Worm (Caenorhabditis elegans) whole organism, L4 larva: ENCODE measurements around the gene F47G3.4.

Source experiments
- F10B5.3 ChIP-seq: sonication (generic microtip); optimal IDR thresholded peaks from 2 replicates; lab custom pipeline; 2016; ENCODE audit warnings: mild to moderate bottlenecking, missing genetic modification characterization, missing compliant biosample characterization
- F37D6.2 ChIP-seq: sonication (generic microtip); optimal IDR thresholded peaks from 2 replicates; lab custom pipeline; 2016; ENCODE audit warnings: mild to moderate bottlenecking, missing genetic modification characterization, missing compliant biosample characterization
- F49E8.2 ChIP-seq: sonication (generic microtip); optimal IDR thresholded peaks from 2 replicates; lab custom pipeline; 2016; ENCODE audit warnings: missing compliant biosample characterization, mild to moderate bottlenecking, missing genetic modification characterization, borderline replicate concordance
- ZK546.5 ChIP-seq, 2 experiments: sonication (generic microtip); optimal IDR thresholded peaks; 2 replicates each; lab custom pipeline; 2017; ENCODE audit warnings: missing biosample characterization in 2 of 2, missing genetic modification characterization in 2 of 2
- ama-1 ChIP-seq: fragments of 150-350 bp; optimal IDR thresholded peaks from 2 replicates; lab custom pipeline; 2014; ENCODE audit warnings: inconsistent platforms, mixed read lengths
- arid-1 ChIP-seq: fragments of 200-800 bp; sonication (Bioruptor generic); conservative IDR thresholded peaks from 2 replicates; pipeline ENCODE4 v1.3.6; 2022; ENCODE audit warnings: missing genetic modification reagents, missing genetic modification characterization, missing compliant biosample characterization
- ceh-32 ChIP-seq: sonication (generic microtip); optimal IDR thresholded peaks from 2 replicates; lab custom pipeline; 2016; ENCODE audit warnings: mild to moderate bottlenecking, missing genetic modification characterization, missing compliant biosample characterization; ENCODE audit not compliant: poor library complexity
- ceh-82 ChIP-seq: sonication (generic microtip); optimal IDR thresholded peaks from 2 replicates; lab custom pipeline; 2017; ENCODE audit warnings: missing biosample characterization, missing genetic modification characterization
- cey-2 ChIP-seq: sonication (generic microtip); optimal IDR thresholded peaks from 3 replicates; lab custom pipeline; 2017; ENCODE audit warnings: missing genetic modification characterization, mild to moderate bottlenecking, missing compliant biosample characterization, antibody characterized with exemption, borderline replicate concordance; ENCODE audit not compliant: insufficient read depth
- dmd-6 ChIP-seq: fragments of 200-800 bp; sonication (Bioruptor generic); IDR thresholded peaks from 2 replicates; pipeline ENCODE4 v1.3.6; 2022; ENCODE audit warnings: missing genetic modification reagents, missing genetic modification characterization, missing compliant biosample characterization
- dmd-8 ChIP-seq: fragments of 200-800 bp; sonication (Bioruptor generic); IDR thresholded peaks from 2 replicates; pipeline ENCODE4 v1.3.6; 2022; ENCODE audit warnings: missing genetic modification characterization, missing compliant biosample characterization
- duxl-1 ChIP-seq: sonication (generic microtip); optimal IDR thresholded peaks from 2 replicates; lab custom pipeline; 2016; ENCODE audit warnings: mild to moderate bottlenecking, missing genetic modification characterization, moderate library complexity, missing compliant biosample characterization; ENCODE audit not compliant: poor library complexity
- dve-1 ChIP-seq: sonication (generic microtip); optimal IDR thresholded peaks from 2 replicates; lab custom pipeline; 2017; ENCODE audit warnings: antibody characterized with exemption, mild to moderate bottlenecking, missing genetic modification characterization, missing compliant biosample characterization; ENCODE audit not compliant: insufficient read depth
- hlh-11 ChIP-seq: fragments of 200-800 bp; sonication (Bioruptor generic); optimal IDR thresholded peaks from 2 replicates; lab custom pipeline; 2018; ENCODE audit warnings: mild to moderate bottlenecking, missing genetic modification characterization, missing compliant biosample characterization
- hlh-30 ChIP-seq: sonication (generic microtip); optimal IDR thresholded peaks from 2 replicates; lab custom pipeline; 2017; ENCODE audit warnings: antibody characterized with exemption, mild to moderate bottlenecking, missing genetic modification characterization, missing compliant biosample characterization; ENCODE audit not compliant: insufficient read depth
- hmg-1.1 ChIP-seq: fragments of 200-800 bp; sonication (Bioruptor generic); IDR thresholded peaks from 2 replicates; pipeline ENCODE4 v1.3.6; 2022; ENCODE audit warnings: missing genetic modification reagents, missing genetic modification characterization, missing compliant biosample characterization
- lin-1 ChIP-seq: fragments of 200-800 bp; sonication (Bioruptor generic); IDR thresholded peaks from 2 replicates; pipeline ENCODE4 v1.3.6; 2022; ENCODE audit warnings: missing genetic modification reagents, missing genetic modification characterization, missing compliant biosample characterization
- lin-29 ChIP-seq: fragments of 200-800 bp; sonication (Bioruptor generic); IDR thresholded peaks from 2 replicates; pipeline ENCODE4 v1.3.6; 2022; ENCODE audit warnings: missing genetic modification reagents, missing genetic modification characterization, missing compliant biosample characterization
- lin-39 ChIP-seq: fragments of 150-350 bp; optimal IDR thresholded peaks from 2 replicates; lab custom pipeline; 2014; ENCODE audit warnings: missing biosample characterization, missing genetic modification reagents, missing genetic modification characterization
- lir-3 ChIP-seq: sonication (generic microtip); optimal IDR thresholded peaks from 2 replicates; lab custom pipeline; 2016; ENCODE audit warnings: mild to moderate bottlenecking, missing genetic modification characterization, missing compliant biosample characterization
- madf-5 ChIP-seq, 2 experiments: fragments of 200-800 bp; sonication (Bioruptor generic); IDR thresholded peaks; 2 replicates each; pipeline ENCODE4 v1.3.6; 2022; ENCODE audit warnings: missing compliant biosample characterization in 2 of 2, missing genetic modification characterization in 2 of 2
- mdl-1 ChIP-seq, 2 experiments: fragments of 150-350 bp in 1 of 2; sonication (generic microtip) in 1 of 2; optimal IDR thresholded peaks; 2 replicates each; lab custom pipeline; 2014 to 2017; ENCODE audit warnings: missing biosample characterization in 2 of 2, missing genetic modification characterization in 2 of 2
- mes-2 ChIP-seq: sonication (generic microtip); optimal IDR thresholded peaks from 2 replicates; lab custom pipeline; 2016; ENCODE audit warnings: missing genotype, mild to moderate bottlenecking, missing genetic modification characterization, missing compliant biosample characterization; ENCODE audit not compliant: poor library complexity, severe bottlenecking
- mxl-3 ChIP-seq: fragments of 200-800 bp; sonication (Bioruptor generic); optimal IDR thresholded peaks from 2 replicates; lab custom pipeline; 2018; ENCODE audit warnings: mild to moderate bottlenecking, missing genetic modification characterization, missing compliant biosample characterization
- nhr-11 ChIP-seq: fragments of 150-350 bp; optimal IDR thresholded peaks from 2 replicates; lab custom pipeline; 2014; ENCODE audit warnings: missing biosample characterization, missing genetic modification characterization
- nhr-28 ChIP-seq: fragments of 150-350 bp; optimal IDR thresholded peaks from 2 replicates; lab custom pipeline; 2014; ENCODE audit warnings: missing biosample characterization, missing genetic modification characterization
- nhr-41 ChIP-seq: fragments of 200-800 bp; sonication (Bioruptor generic); IDR thresholded peaks from 2 replicates; pipeline ENCODE4 v1.3.6; 2022; ENCODE audit warnings: missing genetic modification reagents, missing genetic modification characterization, missing compliant biosample characterization
- nhr-48 ChIP-seq: sonication (generic microtip); optimal IDR thresholded peaks from 2 replicates; lab custom pipeline; 2016; ENCODE audit warnings: mild to moderate bottlenecking, missing genetic modification characterization, missing compliant biosample characterization
- nhr-6 ChIP-seq: fragments of 150-350 bp; optimal IDR thresholded peaks from 2 replicates; lab custom pipeline; 2014; ENCODE audit warnings: missing biosample characterization, missing genetic modification characterization
- nhr-76 ChIP-seq: fragments of 150-350 bp; optimal IDR thresholded peaks from 2 replicates; lab custom pipeline; 2014; ENCODE audit warnings: missing biosample characterization, missing genetic modification characterization
- php-3 ChIP-seq: fragments of 200-800 bp; sonication (Bioruptor generic); IDR thresholded peaks from 2 replicates; pipeline ENCODE4 v1.3.6; 2022; ENCODE audit warnings: missing genetic modification reagents, missing genetic modification characterization, missing compliant biosample characterization
- pqm-1 ChIP-seq: sonication (generic microtip); optimal IDR thresholded peaks from 2 replicates; lab custom pipeline; 2017; ENCODE audit warnings: missing biosample characterization, missing genetic modification characterization
- rbr-2 ChIP-seq: sonication (generic microtip); optimal IDR thresholded peaks from 2 replicates; lab custom pipeline; 2016; ENCODE audit warnings: missing genotype, missing genetic modification characterization, missing compliant biosample characterization
- saeg-2 ChIP-seq: fragments of 200-800 bp; sonication (Bioruptor generic); IDR thresholded peaks from 2 replicates; pipeline ENCODE4 v1.3.6; 2022; ENCODE audit warnings: missing genetic modification reagents, missing genetic modification characterization, missing compliant biosample characterization
- spr-1 ChIP-seq: sonication (generic microtip); optimal IDR thresholded peaks from 2 replicates; lab custom pipeline; 2016; ENCODE audit warnings: mild to moderate bottlenecking, missing genetic modification characterization, missing compliant biosample characterization
- tag-97 ChIP-seq: fragments of 200-800 bp; sonication (Bioruptor generic); IDR thresholded peaks from 2 replicates; pipeline ENCODE4 v1.3.6; 2022; ENCODE audit warnings: missing genetic modification characterization, missing compliant biosample characterization
- unc-62 ChIP-seq, 3 experiments: fragments of 150-350 bp in 1 of 3; sonication (generic microtip); optimal IDR thresholded peaks in 2 of 3; peaks in 1 of 3; 1 replicate in 1 of 3; 2 replicates in 2 of 3; lab custom pipeline; 2014 to 2017; ENCODE audit warnings: missing biosample characterization in 3 of 3, missing genetic modification characterization in 3 of 3, missing genetic modification reagents in 3 of 3, missing genotype in 1 of 3
- vab-7 ChIP-seq: fragments of 200-800 bp; sonication (Bioruptor generic); IDR thresholded peaks from 2 replicates; pipeline ENCODE4 v1.3.6; 2022; ENCODE audit warnings: missing genetic modification reagents, missing genetic modification characterization, missing compliant biosample characterization
- zfp-2 ChIP-seq: sonication (generic microtip); optimal IDR thresholded peaks from 2 replicates; lab custom pipeline; 2016; ENCODE audit warnings: mild to moderate bottlenecking, missing genetic modification characterization, missing compliant biosample characterization
- zip-2 ChIP-seq: fragments of 150-350 bp; optimal IDR thresholded peaks from 2 replicates; lab custom pipeline; 2014; ENCODE audit warnings: missing biosample characterization, missing genetic modification characterization
- ztf-7 ChIP-seq: fragments of 150-350 bp; optimal IDR thresholded peaks from 2 replicates; lab custom pipeline; 2014; ENCODE audit warnings: missing biosample characterization, missing genetic modification characterization

The F47G3.4 gene

DNA sequence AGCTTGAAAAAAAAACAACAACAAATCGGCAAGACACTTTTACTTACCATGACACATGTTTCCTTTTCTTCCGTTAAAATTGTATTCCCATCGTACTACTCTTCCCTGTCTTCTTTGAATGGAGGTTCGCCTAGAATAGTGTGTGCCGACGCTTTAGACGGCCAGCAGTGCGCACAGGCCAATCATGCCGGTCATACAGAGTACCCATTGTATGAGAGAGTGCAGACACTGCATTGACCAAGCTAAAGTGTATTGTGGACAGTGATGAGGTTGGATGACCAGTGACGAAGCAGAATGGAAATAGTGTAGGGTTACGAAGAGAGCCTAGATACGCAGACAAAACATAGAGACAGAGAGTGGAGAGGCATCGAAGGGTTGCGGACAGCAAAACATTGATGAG, 20.5 kb downstream of the F47G3.4 start, which contains the start of gene dhhc-9:
Gene dhhc-9, minus strand, starts transcription at position 154 of the 400 bp plus-strand sequence.
- TF ChIP-seq ZK546.5 (tag; optimal IDR thresholded peaks at IDR 0.05; lab: Kevin White, UChicago) (no peak), php-3 (0 out of 2 replicates have a peak, but pooled peaks have one; percentile 7), ztf-7 (tag; lab: Kevin White, UChicago) (peak; percentile 16), F10B5.3 (tag; lab: Kevin White, UChicago) (peak; percentile 47), saeg-2 (GFP tag; lab: Robert Waterston, UW) (no peak), mes-2 (tag; lab: Kevin White, UChicago) (peak; percentile 75), lin-39 (tag; lab: Kevin White, UChicago) (no peak), rbr-2 (peak; percentile 59), nhr-6 (no peak), nhr-11 (tag; lab: Kevin White, UChicago) (peak; percentile 7), spr-1 (tag; lab: Kevin White, UChicago) (peak; percentile 17), pqm-1 (tag; lab: Kevin White, UChicago) (no peak), F37D6.2 (tag; lab: Kevin White, UChicago) (no peak), madf-5 (GFP tag; IDR thresholded peaks at IDR 0.05; lab: Robert Waterston, UW) (no peak), ceh-82 (tag; lab: Kevin White, UChicago) (no peak), cey-2 (tag; lab: Kevin White, UChicago) (no peak), zfp-2 (no peak), zip-2 (tag; lab: Kevin White, UChicago) (peak; percentile 4), nhr-28 (tag; lab: Kevin White, UChicago) (peak; percentile 56), dmd-6 (peak; percentile 40), dve-1 (peak; percentile 50), hlh-11 (tag; lab: Kevin White, UChicago) (peak; percentile 76), tag-97 (GFP tag; lab: Robert Waterston, UW) (no peak), unc-62 (GFP tag; optimal IDR thresholded peaks at IDR 0.05 in 1 of 2; lab: Kevin White, UChicago) (peak in 1 of 2 experiments; percentile 89), unc-62 (tag; optimal IDR thresholded peaks at IDR 0.05; lab: Kevin White, UChicago) (no peak), duxl-1 (tag; lab: Kevin White, UChicago) (peak; percentile 54), nhr-41 (GFP tag; lab: Robert Waterston, UW) (peak; percentile 58; the same call in 1 of the 2 replicates), lir-3 (no peak), dmd-8 (GFP tag; lab: Robert Waterston, UW) (no peak), lin-1 (GFP tag; lab: Robert Waterston, UW) (no peak), ceh-32 (tag; lab: Kevin White, UChicago) (no peak), mdl-1 (tag; optimal IDR thresholded peaks at IDR 0.05; lab: Kevin White, UChicago) (peak in 1 of 2 experiments; percentile 11), vab-7 (GFP tag; lab: Robert Waterston, UW) (no peak), ama-1 (lab: Kevin White, UChicago) (no peak), hmg-1.1 (GFP tag; lab: Robert Waterston, UW) (peak; percentile 93), nhr-76 (tag; lab: Kevin White, UChicago) (no peak), arid-1 (GFP tag; lab: Robert Waterston, UW) (no peak), hlh-30 (tag; lab: Kevin White, UChicago) (peak; percentile 68), nhr-48 (tag; lab: Kevin White, UChicago) (peak; percentile 19), mxl-3 (GFP tag; lab: Kevin White, UChicago) (peak; percentile 74)

ce11 chrX:2403724-2404123, 22.3 kb downstream of the F47G3.4 start, which contains the start of gene C43H6.4:
Gene C43H6.4 (plus strand): TSS chrX:2404024.
- TF ChIP-seq F49E8.2 (tag; lab: Kevin White, UChicago), result no peak
- no peak for TF ChIP-seq lin-29 (GFP tag; lab: Robert Waterston, UW)
